Fruit fly (Drosophila melanogaster): ENCODE measurements around the gene TwdlY.

Gene TwdlY

dm6 chrX:16768770-16769169 is 34.0 kb downstream of the TwdlY start (continued):
- TF ChIP-seq CG15479 (GFP tag; optimal IDR thresholded peaks at IDR 0.05) (no peak), Antp (GFP tag; optimal IDR thresholded peaks at IDR 0.05) (no peak), dati (GFP tag; IDR thresholded peaks at IDR 0.05) (no peak), ATbp (GFP tag; optimal IDR thresholded peaks at IDR 0.05) (peak; percentile 14), CG14860 (GFP tag; IDR thresholded peaks at IDR 0.05; ENCODE audit: partially characterized antibody) (no peak), CG14014 (GFP tag; IDR thresholded peaks at IDR 0.05) (no peak), CG11504 (tag; optimal IDR thresholded peaks at IDR 0.05) (peak; percentile 69), twi (tag; optimal IDR thresholded peaks at IDR 0.05) (no peak), croc (GFP tag; conservative IDR thresholded peaks at IDR 0.05) (no peak), CG11247 (GFP tag; IDR thresholded peaks at IDR 0.05) (no peak), CG11085 (GFP tag; IDR thresholded peaks at IDR 0.05) (no peak), Ets97D (GFP tag; optimal IDR thresholded peaks at IDR 0.05) (no peak), ham (GFP tag; IDR thresholded peaks at IDR 0.05) (no peak), Lhr (GFP tag; optimal IDR thresholded peaks at IDR 0.05) (no peak), CG34224 (GFP tag; IDR thresholded peaks at IDR 0.05; ENCODE audit: partially characterized antibody) (no peak)

dm6 chrX:16772882-16773827 is 38.4 kb downstream of the TwdlY start:
- TF ChIP-seq CG7357 (GFP tag; IDR thresholded peaks at IDR 0.05) (peak; percentile 39; the same call in 1 of the 3 replicates), danr (GFP tag; IDR thresholded peaks at IDR 0.05) (peak; percentile 49; the same call in 1 of the 2 replicates), sisA (GFP tag; IDR thresholded peaks at IDR 0.05) (peak; percentile 77), CG6791 (GFP tag; IDR thresholded peaks at IDR 0.05; ENCODE audit: partially characterized antibody) (no peak), row (GFP tag; IDR thresholded peaks at IDR 0.05) (peak; percentile 63), CG32767 (GFP tag; IDR thresholded peaks at IDR 0.05) (peak; percentile 58), gt (GFP tag; IDR thresholded peaks at IDR 0.05) (peak; percentile 43; the same call in 1 of the 2 replicates), CG14667 (GFP tag; IDR thresholded peaks at IDR 0.05) (peak; percentile 49), tx (GFP tag; optimal IDR thresholded peaks at IDR 0.05) (no peak), sna (GFP tag; IDR thresholded peaks at IDR 0.05; ENCODE audit: partially characterized antibody) (no peak), CG2712 (tag; optimal IDR thresholded peaks at IDR 0.05) (peak; percentile 78), CG3838 (GFP tag; optimal IDR thresholded peaks at IDR 0.05) (no peak), Bgb (GFP tag; IDR thresholded peaks at IDR 0.05; ENCODE audit: partially characterized antibody) (no peak), CG17359 (tag; optimal IDR thresholded peaks at IDR 0.05) (peak; percentile 53), E2f2 (GFP tag; IDR thresholded peaks at IDR 0.05) (peak; percentile 41; the same call in 1 of the 2 replicates), D19A (tag; optimal IDR thresholded peaks at IDR 0.05) (peak; percentile 54), CG10274 (GFP tag; optimal IDR thresholded peaks at IDR 0.05) (no peak), NK7.1 (GFP tag; optimal IDR thresholded peaks at IDR 0.05) (peak; percentile 7), HHEX (GFP tag; optimal IDR thresholded peaks at IDR 0.05) (peak; percentile 30), inv (GFP tag; IDR thresholded peaks at IDR 0.05; ENCODE audit: partially characterized antibody) (no peak), Awh (GFP tag; IDR thresholded peaks at IDR 0.05) (peak; percentile 83), Rfx (GFP tag; IDR thresholded peaks at IDR 0.05) (peak; percentile 37; the same call in 1 of the 2 replicates), CG5245 (GFP tag; optimal IDR thresholded peaks at IDR 0.05) (peak; percentile 58), CG6654 (GFP tag; optimal IDR thresholded peaks at IDR 0.05) (no peak), Sry-δ (GFP tag; optimal IDR thresholded peaks at IDR 0.05) (peak; percentile 22), Ravus (GFP tag; IDR thresholded peaks at IDR 0.05) (no peak), CG11093 (GFP tag; IDR thresholded peaks at IDR 0.05) (peak; percentile 77), lov (optimal IDR thresholded peaks at IDR 0.05) (no peak), lov (GFP tag; IDR thresholded peaks at IDR 0.05) (peak; percentile 81), Eip74EF (GFP tag; optimal IDR thresholded peaks at IDR 0.05) (peak in 1 of 2 experiments; percentile 40), CG11723 (GFP tag; optimal IDR thresholded peaks at IDR 0.05) (no peak), tap (tag; optimal IDR thresholded peaks at IDR 0.05) (peak; percentile 67), sc (optimal IDR thresholded peaks at IDR 0.05) (no peak), sc (GFP tag; optimal IDR thresholded peaks at IDR 0.05) (no peak)

All from whole organism, embryonic.